Worm (Caenorhabditis elegans) whole organism, early embryonic: ENCODE data around the gene ZK809.1.

Source experiments
- ama-1 ChIP-seq: fragments of 150-350 bp; optimal IDR thresholded peaks from 2 replicates; lab custom pipeline; 2014
- hmg-4 ChIP-seq: fragments of 200-800 bp; sonication (Bioruptor generic); optimal IDR thresholded peaks from 2 replicates; lab custom pipeline; 2018; ENCODE audit warnings: mild to moderate bottlenecking, missing genetic modification characterization, missing compliant biosample characterization
- sea-1 ChIP-seq: fragments of 200-800 bp; sonication (Bioruptor generic); conservative IDR thresholded peaks from 2 replicates; pipeline ENCODE4 v1.3.6; 2022; ENCODE audit warnings: missing genetic modification characterization, missing compliant biosample characterization

- TF ChIP-seq sea-1 (GFP tag; lab: Robert Waterston, UW): no peak
- TF ChIP-seq hmg-4 (GFP tag; lab: Kevin White, UChicago): no peak
- TF ChIP-seq ama-1 (lab: Kevin White, UChicago): no peak
Measured at ce11 chrIV:11651965-11652453, 10.1 kb downstream of the ZK809.1 start, which contains the start of the genes acl-3 and ndub-6.
